Fruit fly (Drosophila melanogaster): Measurements from ENCODE around the gene CG14109.

The CG14109 gene

DNA sequence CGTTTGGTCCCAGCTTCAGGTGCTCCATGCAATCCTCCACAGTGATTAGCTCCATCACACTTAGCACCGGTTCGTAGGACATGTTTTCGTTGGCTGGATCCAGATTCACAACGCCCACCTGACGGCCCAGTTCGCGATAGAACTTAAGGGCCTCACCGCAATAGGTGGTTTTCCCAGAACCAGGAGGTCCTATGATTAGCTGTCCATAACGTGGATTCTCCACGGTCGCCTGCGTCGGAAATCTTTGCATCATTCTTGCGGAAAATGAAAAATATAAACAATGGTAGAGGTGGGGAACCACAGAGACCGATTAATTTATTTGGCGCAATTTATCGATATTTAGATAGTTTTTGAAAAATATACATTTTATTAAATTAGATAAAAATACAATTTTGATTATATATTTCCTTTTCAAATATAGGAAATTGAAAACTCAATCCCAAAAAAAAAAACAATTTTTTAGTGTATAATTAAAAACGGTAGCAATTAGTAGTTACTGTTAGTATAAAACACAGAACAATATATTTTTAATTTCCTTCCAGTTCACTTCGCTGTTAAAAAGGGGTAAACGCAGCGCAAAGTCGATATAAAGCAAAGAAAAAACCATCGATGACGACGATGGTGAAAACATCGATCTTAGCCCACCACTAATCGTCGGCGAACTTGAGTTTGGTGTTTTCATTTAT, 28.4 kb upstream of the CG14109 start, which contains the start of the genes CG10222 and flr (continued):
- no peak for TF ChIP-seq Rx (GFP tag; IDR thresholded peaks at IDR 0.05)
- no peak for TF ChIP-seq slbo (GFP tag; IDR thresholded peaks at IDR 0.05)
- peak; percentile 11 for TF ChIP-seq gsb-n (tag; optimal IDR thresholded peaks at IDR 0.05)
- TF ChIP-seq CG15479 (GFP tag; optimal IDR thresholded peaks at IDR 0.05), result no peak
- no peak for TF ChIP-seq NK7.1 (GFP tag; optimal IDR thresholded peaks at IDR 0.05)
- TF ChIP-seq sr (GFP tag; IDR thresholded peaks at IDR 0.05), result no peak
- peak; percentile 62 for TF ChIP-seq CG17186 (GFP tag; optimal IDR thresholded peaks at IDR 0.05)
- TF ChIP-seq sisA (GFP tag; IDR thresholded peaks at IDR 0.05), result no peak
- TF ChIP-seq gt (GFP tag; IDR thresholded peaks at IDR 0.05), result no peak
- no peak for TF ChIP-seq dati (GFP tag; IDR thresholded peaks at IDR 0.05)
- TF ChIP-seq CG2116 (GFP tag; optimal IDR thresholded peaks at IDR 0.05), result peak; percentile 70
- no peak for TF ChIP-seq CG32767 (GFP tag; IDR thresholded peaks at IDR 0.05)
- no peak for TF ChIP-seq croc (GFP tag; conservative IDR thresholded peaks at IDR 0.05)
- TF ChIP-seq CG6254 (GFP tag; optimal IDR thresholded peaks at IDR 0.05), result no peak
- TF ChIP-seq CG7963 (GFP tag; IDR thresholded peaks at IDR 0.05; ENCODE audit: partially characterized antibody), result 0 out of 3 replicates have a peak, but pooled peaks have one; percentile 44
- no peak for TF ChIP-seq CG7271 (tag; optimal IDR thresholded peaks at IDR 0.05)
- TF ChIP-seq Aef1 (GFP tag; IDR thresholded peaks at IDR 0.05), result no peak
- no peak for TF ChIP-seq jumu (GFP tag; optimal IDR thresholded peaks at IDR 0.05)
- peak; percentile 70 for TF ChIP-seq D (optimal IDR thresholded peaks at IDR 0.05)
- TF ChIP-seq D (GFP tag; optimal IDR thresholded peaks at IDR 0.05), result peak; percentile 27
- TF ChIP-seq CG18599 (GFP tag; optimal IDR thresholded peaks at IDR 0.05), result no peak
- TF ChIP-seq Bteb2 (GFP tag; optimal IDR thresholded peaks at IDR 0.05), result no peak
- TF ChIP-seq CG3838 (GFP tag; optimal IDR thresholded peaks at IDR 0.05), result no peak
- TF ChIP-seq CG14050 (GFP tag; IDR thresholded peaks at IDR 0.05), result no peak
- TF ChIP-seq CG16813 (GFP tag; IDR thresholded peaks at IDR 0.05; ENCODE audit: partially characterized antibody), result peak; percentile 75
- TF ChIP-seq CG4820 (GFP tag; optimal IDR thresholded peaks at IDR 0.05), result no peak
- TF ChIP-seq pnt (GFP tag; optimal IDR thresholded peaks at IDR 0.05), result no peak
- peak; percentile 18 for TF ChIP-seq CG13424 (tag; optimal IDR thresholded peaks at IDR 0.05)
- no peak for TF ChIP-seq vfl (GFP tag; optimal IDR thresholded peaks at IDR 0.05)
- TF ChIP-seq sd (tag; optimal IDR thresholded peaks at IDR 0.05), result no peak
- no peak for TF ChIP-seq B-H2 (GFP tag; optimal IDR thresholded peaks at IDR 0.05)
- no peak for TF ChIP-seq CG6654 (GFP tag; optimal IDR thresholded peaks at IDR 0.05)
- no peak for TF ChIP-seq Neu2 (GFP tag; optimal IDR thresholded peaks at IDR 0.05; ENCODE audit: borderline replicate concordance)
- TF ChIP-seq CG4730 (GFP tag; IDR thresholded peaks at IDR 0.05), result no peak
- TF ChIP-seq gro (GFP tag; optimal IDR thresholded peaks at IDR 0.05), result no peak
- no peak for TF ChIP-seq CG18011 (GFP tag; optimal IDR thresholded peaks at IDR 0.05)
- no peak for TF ChIP-seq bigmax (GFP tag; optimal IDR thresholded peaks at IDR 0.05)
- TF ChIP-seq ro (GFP tag; IDR thresholded peaks at IDR 0.05), result no peak
- no peak for TF ChIP-seq cg (GFP tag; optimal IDR thresholded peaks at IDR 0.05)
- TF ChIP-seq Stat92E (GFP tag; optimal IDR thresholded peaks at IDR 0.05), result no peak
- no peak for TF ChIP-seq TFAM (GFP tag; optimal IDR thresholded peaks at IDR 0.05)
- peak; percentile 17 for TF ChIP-seq CG3995 (GFP tag; optimal IDR thresholded peaks at IDR 0.05)
- TF ChIP-seq CG6272 (GFP tag; IDR thresholded peaks at IDR 0.05), result no peak
- peak; percentile 20 for TF ChIP-seq lab (GFP tag; optimal IDR thresholded peaks at IDR 0.05)
- no peak for TF ChIP-seq maf-S (GFP tag; optimal IDR thresholded peaks at IDR 0.05)
- peak; percentile 15 for TF ChIP-seq CG3281 (GFP tag; optimal IDR thresholded peaks at IDR 0.05)
- TF ChIP-seq PHDP (tag; optimal IDR thresholded peaks at IDR 0.05), result no peak
- TF ChIP-seq CG2120 (GFP tag; optimal IDR thresholded peaks at IDR 0.05), result peak; percentile 6
- no peak for TF ChIP-seq chif (GFP tag; optimal IDR thresholded peaks at IDR 0.05)
- no peak for TF ChIP-seq NFAT (GFP tag; IDR thresholded peaks at IDR 0.05)
- TF ChIP-seq sens-2 (GFP tag; IDR thresholded peaks at IDR 0.05), result no peak
